Worm (Caenorhabditis elegans) whole organism, early embryonic: Measurements from ENCODE around the gene rnf-5.

Experiments
- aly-1 ChIP-seq: sonication (generic microtip); optimal IDR thresholded peaks from 2 replicates; lab custom pipeline; 2016; ENCODE audit warnings: missing genetic modification characterization, missing compliant biosample characterization
- ama-1 ChIP-seq: fragments of 150-350 bp; optimal IDR thresholded peaks from 2 replicates; lab custom pipeline; 2014
- ceh-13 ChIP-seq: fragments of 200-800 bp; sonication (Bioruptor generic); optimal IDR thresholded peaks from 2 replicates; lab custom pipeline; 2018; ENCODE audit warnings: mild to moderate bottlenecking, missing genetic modification characterization, missing compliant biosample characterization
- ceh-36 ChIP-seq: sonication (generic microtip); optimal IDR thresholded peaks from 2 replicates; lab custom pipeline; 2016; ENCODE audit warnings: missing genetic modification characterization, inconsistent platforms, missing compliant biosample characterization
- ets-7 ChIP-seq: sonication (generic microtip); optimal IDR thresholded peaks from 2 replicates; lab custom pipeline; 2016; ENCODE audit warnings: missing genotype, missing genetic modification characterization, missing compliant biosample characterization
- flt-1 ChIP-seq: fragments of 200-800 bp; sonication (Bioruptor generic); IDR thresholded peaks from 2 replicates; pipeline ENCODE4 v1.3.6; 2022; ENCODE audit warnings: missing genetic modification characterization, missing compliant biosample characterization
- hnd-1 ChIP-seq: sonication (generic microtip); optimal IDR thresholded peaks from 2 replicates; lab custom pipeline; 2016; ENCODE audit warnings: missing genetic modification characterization, missing compliant biosample characterization
- scrt-1 ChIP-seq: fragments of 200-800 bp; sonication (Bioruptor generic); IDR thresholded peaks from 2 replicates; pipeline ENCODE4 v1.3.6; 2022; ENCODE audit warnings: missing genetic modification characterization, missing compliant biosample characterization
- sea-1 ChIP-seq: fragments of 200-800 bp; sonication (Bioruptor generic); conservative IDR thresholded peaks from 2 replicates; pipeline ENCODE4 v1.3.6; 2022; ENCODE audit warnings: missing genetic modification characterization, missing compliant biosample characterization
- tbx-11 ChIP-seq: fragments of 200-800 bp; sonication (Bioruptor generic); IDR thresholded peaks from 2 replicates; pipeline ENCODE4 v1.3.6; 2022; ENCODE audit warnings: missing genetic modification characterization, missing compliant biosample characterization
- tra-4 ChIP-seq: sonication (generic microtip); optimal IDR thresholded peaks from 2 replicates; lab custom pipeline; 2017; ENCODE audit warnings: missing genetic modification characterization, missing compliant biosample characterization

DNA sequence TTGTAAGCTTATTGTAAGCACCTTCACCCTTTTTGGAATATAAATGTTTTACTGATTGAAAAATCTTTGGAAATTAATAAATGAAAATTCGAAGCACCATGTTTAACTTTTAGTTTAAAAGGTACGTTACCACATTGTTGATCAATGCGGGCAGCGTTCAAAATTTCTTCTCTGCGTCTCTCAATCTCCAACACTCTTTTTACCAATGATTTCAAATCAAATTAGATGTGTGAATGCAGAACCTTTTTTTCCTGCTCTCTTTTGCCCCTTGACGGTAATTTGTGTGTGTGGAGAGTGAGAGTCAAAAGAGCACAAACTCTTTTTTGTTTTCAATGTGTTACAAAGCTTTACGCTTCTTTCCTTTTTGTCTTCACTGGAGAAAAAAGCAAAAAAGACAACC lies 42.7 kb downstream of the rnf-5 start:
- TF ChIP-seq flt-1 (GFP tag; lab: Robert Waterston, UW) (no peak), ama-1 (lab: Kevin White, UChicago) (no peak), hnd-1 (tag; lab: Kevin White, UChicago) (no peak), scrt-1 (GFP tag; lab: Robert Waterston, UW) (no peak), tbx-11 (GFP tag; lab: Robert Waterston, UW) (no peak), ceh-36 (tag; lab: Kevin White, UChicago) (no peak), ets-7 (tag; lab: Kevin White, UChicago) (no peak), sea-1 (GFP tag; lab: Robert Waterston, UW) (no peak), tra-4 (tag; lab: Kevin White, UChicago) (no peak), ceh-13 (GFP tag; lab: Kevin White, UChicago) (no peak), aly-1 (tag; lab: Kevin White, UChicago) (no peak)
